Fruit fly (Drosophila melanogaster) whole organism, prepupa: ENCODE results near the gene Hs2st.

Experiments
- CG10669 ChIP-seq: fragments of 200-800 bp; sonication (Bioruptor generic); optimal IDR thresholded peaks from 3 replicates; lab custom pipeline; 2018; ENCODE audit warnings: missing biosample characterization, mild to moderate bottlenecking, missing genetic modification characterization, moderate library complexity
- CG11294 ChIP-seq: fragments of 200-800 bp; sonication (Bioruptor generic); IDR thresholded peaks from 2 replicates; pipeline ENCODE4 v1.3.6; 2022; ENCODE audit warnings: missing biosample characterization, missing genetic modification characterization
- CG11762 ChIP-seq: fragments of 200-800 bp; sonication (Bioruptor generic); optimal IDR thresholded peaks from 3 replicates; lab custom pipeline; 2016; ENCODE audit warnings: missing biosample characterization, missing genetic modification characterization; ENCODE audit not compliant: insufficient read depth
- CG11902 ChIP-seq: fragments of 200-800 bp; sonication (Bioruptor generic); optimal IDR thresholded peaks from 3 replicates; lab custom pipeline; 2016; ENCODE audit warnings: missing biosample characterization, missing genetic modification characterization
- CG15336 ChIP-seq: fragments of 200-800 bp; sonication (Bioruptor generic); IDR thresholded peaks from 2 replicates; pipeline ENCODE4 v1.3.6; 2022; ENCODE audit warnings: missing biosample characterization, missing genetic modification characterization
- CG1621 ChIP-seq: fragments of 200-800 bp; sonication (Bioruptor generic); optimal IDR thresholded peaks from 3 replicates; lab custom pipeline; 2018; ENCODE audit warnings: missing biosample characterization, mild to moderate bottlenecking, missing genetic modification characterization
- CG16779 ChIP-seq: fragments of 200-800 bp; sonication (Bioruptor generic); optimal IDR thresholded peaks from 3 replicates; lab custom pipeline; 2017; ENCODE audit warnings: missing biosample characterization, mild to moderate bottlenecking, missing genetic modification characterization
- CG3032 ChIP-seq: fragments of 200-800 bp; optimal IDR thresholded peaks from 2 replicates; lab custom pipeline; 2019; ENCODE audit warnings: missing biosample characterization, mild to moderate bottlenecking, missing genetic modification characterization, moderate library complexity
- CG34406 ChIP-seq: fragments of 200-800 bp; sonication (Bioruptor generic); optimal IDR thresholded peaks from 3 replicates; lab custom pipeline; 2016; ENCODE audit warnings: missing biosample characterization, missing genetic modification characterization
- CG3919 ChIP-seq: fragments of 200-800 bp; sonication (Bioruptor generic); optimal IDR thresholded peaks from 3 replicates; lab custom pipeline; 2016; ENCODE audit warnings: missing biosample characterization, missing genetic modification characterization
- CG4318 ChIP-seq: fragments of 200-800 bp; sonication (Bioruptor generic); optimal IDR thresholded peaks from 3 replicates; lab custom pipeline; 2017; ENCODE audit warnings: missing biosample characterization, mild to moderate bottlenecking, missing genetic modification characterization
- CG6163 ChIP-seq: fragments of 200-800 bp; sonication (Bioruptor generic); IDR thresholded peaks from 3 replicates; pipeline ENCODE4 v1.3.6; 2022; ENCODE audit warnings: missing biosample characterization, missing genetic modification characterization
- CG6792 ChIP-seq: fragments of 200-800 bp; sonication (Bioruptor generic); optimal IDR thresholded peaks from 3 replicates; lab custom pipeline; 2016; ENCODE audit warnings: missing biosample characterization, missing genetic modification characterization
- CG6808 ChIP-seq: fragments of 200-800 bp; sonication (Bioruptor generic); optimal IDR thresholded peaks from 3 replicates; lab custom pipeline; 2017; ENCODE audit warnings: missing biosample characterization, missing genetic modification characterization, mild to moderate bottlenecking, moderate library complexity, missing genetic modification reagents
- CG6854 ChIP-seq: fragments of 200-800 bp; sonication (Bioruptor generic); optimal IDR thresholded peaks from 2 replicates; lab custom pipeline; 2017; ENCODE audit warnings: missing biosample characterization, mild to moderate bottlenecking, missing genetic modification characterization
- CG7368 ChIP-seq: fragments of 200-800 bp; sonication (Bioruptor generic); optimal IDR thresholded peaks from 3 replicates; lab custom pipeline; 2016; ENCODE audit warnings: missing biosample characterization, missing genetic modification characterization
- CG8319 ChIP-seq: fragments of 200-800 bp; sonication (Bioruptor generic); optimal IDR thresholded peaks from 3 replicates; lab custom pipeline; 2016; ENCODE audit warnings: missing biosample characterization, missing genetic modification characterization
- CG8632 ChIP-seq: fragments of 200-800 bp; sonication (Bioruptor generic); optimal IDR thresholded peaks from 3 replicates; lab custom pipeline; 2016; ENCODE audit warnings: missing biosample characterization, missing genetic modification characterization
- Eip75B ChIP-seq: fragments of 200-800 bp; sonication (Bioruptor generic); optimal IDR thresholded peaks from 3 replicates; lab custom pipeline; 2016; ENCODE audit warnings: missing biosample characterization, missing genetic modification characterization
- Eip78C ChIP-seq: fragments of 200-800 bp; sonication (Bioruptor generic); peaks from one replicate; lab custom pipeline; 2016; ENCODE audit warnings: missing biosample characterization, missing genetic modification characterization
- Eip93F ChIP-seq: fragments of 200-800 bp; sonication (Bioruptor generic); optimal IDR thresholded peaks from 2 replicates; lab custom pipeline; 2016; ENCODE audit warnings: missing biosample characterization, mild to moderate bottlenecking, missing genetic modification characterization
- Ets21C ChIP-seq: fragments of 200-800 bp; sonication (Bioruptor generic); optimal IDR thresholded peaks from 3 replicates; lab custom pipeline; 2016; ENCODE audit warnings: missing biosample characterization, missing genetic modification characterization
- Gug ChIP-seq: fragments of 200-800 bp; sonication (Bioruptor generic); IDR thresholded peaks from 2 replicates; pipeline ENCODE4 v1.3.6; 2022; ENCODE audit warnings: missing biosample characterization, missing genetic modification characterization
- Hr38 ChIP-seq: sonication (Bioruptor generic); optimal IDR thresholded peaks from 2 replicates; lab custom pipeline; 2016; ENCODE audit warnings: missing biosample characterization, missing genetic modification characterization
- Hr39 ChIP-seq: fragments of 200-800 bp; sonication (Bioruptor generic); optimal IDR thresholded peaks from 2 replicates; lab custom pipeline; 2016; ENCODE audit warnings: missing biosample characterization, missing genetic modification characterization
- Lpt ChIP-seq: fragments of 200-800 bp; sonication (Bioruptor generic); optimal IDR thresholded peaks from 3 replicates; lab custom pipeline; 2016; ENCODE audit warnings: missing biosample characterization, missing genetic modification characterization
- Smox ChIP-seq: fragments of 200-800 bp; sonication (Bioruptor generic); optimal IDR thresholded peaks from 3 replicates; lab custom pipeline; 2016; ENCODE audit warnings: missing biosample characterization, missing genetic modification characterization
- Sox14 ChIP-seq: fragments of 200-800 bp; sonication (Bioruptor generic); optimal IDR thresholded peaks from 3 replicates; lab custom pipeline; 2016; ENCODE audit warnings: missing biosample characterization, missing genetic modification characterization
- Sox15 ChIP-seq: fragments of 200-800 bp; sonication (Bioruptor generic); optimal IDR thresholded peaks from 3 replicates; lab custom pipeline; 2016; ENCODE audit warnings: missing biosample characterization, missing genetic modification characterization
- achi ChIP-seq: fragments of 200-800 bp; sonication (Bioruptor generic); optimal IDR thresholded peaks from 3 replicates; lab custom pipeline; 2016; ENCODE audit warnings: missing biosample characterization, missing genetic modification characterization
- acj6 ChIP-seq: fragments of 200-800 bp; sonication (Bioruptor generic); optimal IDR thresholded peaks from 3 replicates; lab custom pipeline; 2016; ENCODE audit warnings: missing biosample characterization, missing genetic modification characterization
- dac ChIP-seq: fragments of 200-800 bp; sonication (Bioruptor generic); optimal IDR thresholded peaks from 2 replicates; lab custom pipeline; 2017; ENCODE audit warnings: missing biosample characterization, mild to moderate bottlenecking, missing genetic modification characterization
- dsx ChIP-seq: fragments of 200-800 bp; optimal IDR thresholded peaks from 3 replicates; lab custom pipeline; 2019; ENCODE audit warnings: missing biosample characterization, mild to moderate bottlenecking, missing genetic modification characterization, moderate library complexity; ENCODE audit not compliant: poor library complexity, severe bottlenecking
- eg ChIP-seq: fragments of 200-800 bp; sonication (Bioruptor generic); IDR thresholded peaks from 3 replicates; pipeline ENCODE4 v1.3.6; 2022; ENCODE audit warnings: missing biosample characterization, missing genetic modification characterization
- esn ChIP-seq: fragments of 200-800 bp; sonication (Bioruptor generic); optimal IDR thresholded peaks from 2 replicates; lab custom pipeline; 2016; ENCODE audit warnings: missing biosample characterization, mild to moderate bottlenecking, missing genetic modification characterization, moderate library complexity
- fd59A ChIP-seq: fragments of 200-800 bp; sonication (Bioruptor generic); optimal IDR thresholded peaks from 2 replicates; lab custom pipeline; 2017; ENCODE audit warnings: missing biosample characterization, mild to moderate bottlenecking, missing genetic modification characterization, missing genetic modification reagents
- fd85E ChIP-seq: fragments of 200-800 bp; sonication (Bioruptor generic); optimal IDR thresholded peaks from 3 replicates; lab custom pipeline; 2016; ENCODE audit warnings: missing biosample characterization, missing genetic modification characterization
- fkh ChIP-seq: fragments of 200-800 bp; sonication (Bioruptor generic); optimal IDR thresholded peaks from 3 replicates; lab custom pipeline; 2017; ENCODE audit warnings: missing biosample characterization, mild to moderate bottlenecking, missing genetic modification characterization, moderate library complexity
- lz ChIP-seq: fragments of 200-800 bp; sonication (Bioruptor generic); optimal IDR thresholded peaks from 3 replicates; lab custom pipeline; 2016; ENCODE audit warnings: missing biosample characterization, missing genetic modification characterization
- net ChIP-seq: fragments of 200-800 bp; sonication (Bioruptor generic); optimal IDR thresholded peaks from 3 replicates; lab custom pipeline; 2016; ENCODE audit warnings: missing biosample characterization, missing genetic modification characterization
- pdm3 ChIP-seq: fragments of 200-800 bp; sonication (Bioruptor generic); optimal IDR thresholded peaks from 3 replicates; lab custom pipeline; 2016; ENCODE audit warnings: missing biosample characterization, missing genetic modification characterization
- ss ChIP-seq, 2 experiments: fragments of 200-800 bp; sonication (Bioruptor generic); optimal IDR thresholded peaks; 2 replicates in 1 of 2; 3 replicates in 1 of 2; lab custom pipeline; 2017 to 2018; ENCODE audit warnings: mild to moderate bottlenecking in 2 of 2, missing biosample characterization in 2 of 2, missing genetic modification characterization in 2 of 2, moderate library complexity in 1 of 2
- svp ChIP-seq: fragments of 200-800 bp; sonication (Bioruptor generic); peaks from one replicate; lab custom pipeline; 2016; ENCODE audit warnings: missing biosample characterization, missing genetic modification characterization
- vri ChIP-seq: fragments of 200-800 bp; sonication (Bioruptor generic); optimal IDR thresholded peaks from 3 replicates; lab custom pipeline; 2016; ENCODE audit warnings: missing biosample characterization, mild to moderate bottlenecking, missing genetic modification characterization

Hs2st gene

dm6 chr2L:19438685-19439597, 5.6 kb downstream of the Hs2st start (continued):
- peak; percentile 39; the same call in 1 of the 3 replicates for TF ChIP-seq eg (GFP tag; lab: Robert Waterston, UW)
- no peak for TF ChIP-seq net (GFP tag; lab: Kevin White, UChicago)
- no peak for TF ChIP-seq Sox15
- TF ChIP-seq CG6792, result no peak
- no peak for TF ChIP-seq CG11902
- no peak for TF ChIP-seq Hr38 (GFP tag; lab: Kevin White, UChicago)
- no peak for TF ChIP-seq CG11762 (GFP tag; lab: Kevin White, UChicago)
- no peak for TF ChIP-seq CG10669 (GFP tag; lab: Kevin White, UChicago)
- no peak for TF ChIP-seq CG16779 (tag; lab: Kevin White, UChicago)
- no peak for TF ChIP-seq dac (GFP tag; lab: Kevin White, UChicago)
- TF ChIP-seq fd59A (GFP tag; lab: Kevin White, UChicago), result no peak
- peak; percentile 36; the same call in 1 of the 3 replicates for TF ChIP-seq CG6163
- TF ChIP-seq svp (GFP tag; lab: Kevin White, UChicago), result no peak
- TF ChIP-seq Hr39, result no peak
- no peak for TF ChIP-seq acj6
- no peak for TF ChIP-seq CG7368 (GFP tag; lab: Kevin White, UChicago)
- peak; percentile 10 for TF ChIP-seq pdm3
- TF ChIP-seq esn (GFP tag; lab: Kevin White, UChicago), result peak; percentile 44

- peak; percentile 36 for TF ChIP-seq Eip78C (GFP tag; lab: Kevin White, UChicago)
- no peak for TF ChIP-seq Lpt
- no peak for TF ChIP-seq Smox (GFP tag; lab: Kevin White, UChicago)
- TF ChIP-seq ss (GFP tag; optimal IDR thresholded peaks at IDR 0.05; lab: Kevin White, UChicago), result peak in 1 of 2 experiments; percentile 21
- TF ChIP-seq CG11294, result no peak
- no peak for TF ChIP-seq CG6808 (GFP tag; lab: Kevin White, UChicago)
- no peak for TF ChIP-seq esn (GFP tag; lab: Kevin White, UChicago)
- no peak for TF ChIP-seq CG1621 (tag; lab: Kevin White, UChicago)
- peak; percentile 10 for TF ChIP-seq CG16779 (tag; lab: Kevin White, UChicago)
- TF ChIP-seq CG4318 (GFP tag; lab: Kevin White, UChicago), result no peak
- no peak for TF ChIP-seq Sox14 (GFP tag; lab: Kevin White, UChicago)
- TF ChIP-seq CG34406 (GFP tag; lab: Kevin White, UChicago), result no peak
- TF ChIP-seq fkh, result peak; percentile 91
Observed at dm6 chr2L:19434260-19434659, 10.3 kb downstream of the Hs2st start.

DNA sequence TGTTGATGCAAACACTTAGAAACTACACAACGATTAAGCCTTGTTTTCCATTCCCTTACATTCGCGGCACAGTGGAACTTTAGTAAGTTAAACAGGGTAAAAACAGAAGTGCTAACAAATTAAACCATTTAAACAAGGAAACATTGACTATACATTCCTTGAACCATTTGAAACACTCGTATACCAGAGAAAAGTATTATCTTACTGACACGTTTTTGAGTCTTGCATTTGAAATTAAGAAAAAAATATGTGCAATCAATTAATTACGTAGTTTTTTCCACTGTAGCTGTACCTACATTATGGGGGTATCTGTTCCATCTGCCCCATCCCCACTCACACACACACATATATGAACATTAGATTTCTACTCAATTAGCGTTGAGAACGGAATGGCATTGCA, 11.3 kb downstream of the Hs2st start:
- no peak for TF ChIP-seq CG3032 (tag; lab: Kevin White, UChicago)
- TF ChIP-seq dsx (GFP tag; lab: Kevin White, UChicago), result no peak
- no peak for TF ChIP-seq fd59A (GFP tag; lab: Kevin White, UChicago)
- TF ChIP-seq CG34406 (GFP tag; lab: Kevin White, UChicago), result no peak
- no peak for TF ChIP-seq esn (GFP tag; lab: Kevin White, UChicago)
- no peak for TF ChIP-seq CG8319 (GFP tag; lab: Kevin White, UChicago)
- no peak for TF ChIP-seq CG7368 (GFP tag; lab: Kevin White, UChicago)
- peak; percentile 53 for TF ChIP-seq CG15336 (GFP tag; lab: Robert Waterston, UW)
- TF ChIP-seq lz, result no peak
- TF ChIP-seq CG11762 (GFP tag; lab: Kevin White, UChicago), result no peak
- TF ChIP-seq Smox (GFP tag; lab: Kevin White, UChicago), result no peak
- TF ChIP-seq Eip75B (GFP tag; lab: Kevin White, UChicago), result no peak
- TF ChIP-seq CG11902, result no peak
- no peak for TF ChIP-seq Sox15
- TF ChIP-seq CG4318 (GFP tag; lab: Kevin White, UChicago), result no peak
- TF ChIP-seq eg (GFP tag; lab: Robert Waterston, UW), result 0 out of 3 replicates have a peak, but pooled peaks have one; percentile 33
- peak; percentile 8 for TF ChIP-seq fkh
- TF ChIP-seq CG11294, result no peak
- TF ChIP-seq CG16779 (tag; lab: Kevin White, UChicago), result no peak
- TF ChIP-seq Hr39, result no peak
- no peak for TF ChIP-seq CG3919 (GFP tag; lab: Kevin White, UChicago)
- no peak for TF ChIP-seq CG10669 (GFP tag; lab: Kevin White, UChicago)
- no peak for TF ChIP-seq fd85E (GFP tag; lab: Kevin White, UChicago)
- no peak for TF ChIP-seq CG6792
- TF ChIP-seq Eip93F (GFP tag; lab: Kevin White, UChicago), result no peak
- TF ChIP-seq achi (GFP tag; lab: Kevin White, UChicago), result no peak
- TF ChIP-seq vri (GFP tag; lab: Kevin White, UChicago), result no peak
- TF ChIP-seq svp (GFP tag; lab: Kevin White, UChicago), result no peak
- no peak for TF ChIP-seq Ets21C (GFP tag; lab: Kevin White, UChicago)
- no peak for TF ChIP-seq CG8632 (GFP tag; lab: Kevin White, UChicago)
- TF ChIP-seq Gug (GFP tag; lab: Robert Waterston, UW), result no peak
- no peak for TF ChIP-seq CG6854 (GFP tag; lab: Kevin White, UChicago)
